Worm (Caenorhabditis elegans) whole organism, L3 larva: ENCODE results near the gene clec-80.

Experiments
- R02D3.7 ChIP-seq: fragments of 150-350 bp; optimal IDR thresholded peaks from 2 replicates; lab custom pipeline; 2014; ENCODE audit warnings: missing biosample characterization, missing genetic modification characterization
- ZK546.5 ChIP-seq: sonication (generic microtip); optimal IDR thresholded peaks from 2 replicates; lab custom pipeline; 2017; ENCODE audit warnings: missing biosample characterization, missing genetic modification characterization
- aly-2 ChIP-seq: fragments of 150-350 bp; optimal IDR thresholded peaks from 2 replicates; lab custom pipeline; 2014; ENCODE audit warnings: missing biosample characterization, missing genetic modification characterization
- ama-1 ChIP-seq: fragments of 150-350 bp; optimal IDR thresholded peaks from 2 replicates; lab custom pipeline; 2018
- ceh-16 ChIP-seq: sonication (generic microtip); optimal IDR thresholded peaks from 2 replicates; lab custom pipeline; 2017; ENCODE audit warnings: missing biosample characterization, missing genetic modification characterization
- ceh-28 ChIP-seq: fragments of 150-350 bp; optimal IDR thresholded peaks from 2 replicates; lab custom pipeline; 2014; ENCODE audit warnings: missing biosample characterization, missing genetic modification reagents, missing genetic modification characterization
- ceh-82 ChIP-seq: fragments of 150-350 bp; optimal IDR thresholded peaks from 2 replicates; lab custom pipeline; 2014; ENCODE audit warnings: missing biosample characterization, missing genetic modification characterization
- ceh-9 ChIP-seq: sonication (generic microtip); optimal IDR thresholded peaks from 2 replicates; lab custom pipeline; 2018; ENCODE audit warnings: missing biosample characterization, missing genetic modification characterization
- daf-12 ChIP-seq: fragments of 150-350 bp; optimal IDR thresholded peaks from 2 replicates; lab custom pipeline; 2014; ENCODE audit warnings: missing biosample characterization, missing genetic modification reagents, missing genetic modification characterization
- egl-27 ChIP-seq: sonication (generic microtip); optimal IDR thresholded peaks from 4 replicates; lab custom pipeline; 2017; ENCODE audit warnings: missing biosample characterization, missing genetic modification reagents, missing genetic modification characterization
- egl-5 ChIP-seq: fragments of 150-350 bp; optimal IDR thresholded peaks from 2 replicates; lab custom pipeline; 2017; ENCODE audit warnings: missing biosample characterization, missing genetic modification reagents, missing genetic modification characterization, inconsistent platforms
- elt-1 ChIP-seq: fragments of 150-350 bp; optimal IDR thresholded peaks from 2 replicates; lab custom pipeline; 2014; ENCODE audit warnings: missing biosample characterization, missing genetic modification characterization
- elt-2 ChIP-seq: sonication (generic microtip); optimal IDR thresholded peaks from 2 replicates; lab custom pipeline; 2016; ENCODE audit warnings: missing genetic modification reagents, mild to moderate bottlenecking, missing genetic modification characterization, missing compliant biosample characterization
- elt-3 ChIP-seq, 3 experiments: fragments of 150-350 bp in 1 of 3; sonication (generic microtip) in 2 of 3; optimal IDR thresholded peaks; 2 replicates in 2 of 3; 4 replicates in 1 of 3; lab custom pipeline; 2014 to 2017; ENCODE audit warnings: missing biosample characterization in 3 of 3, missing genetic modification characterization in 3 of 3
- eor-1 ChIP-seq, 2 experiments: fragments of 150-350 bp; optimal IDR thresholded peaks; 2 replicates each; lab custom pipeline; 2014 to 2018; ENCODE audit warnings: missing biosample characterization in 2 of 2, missing genetic modification characterization in 2 of 2
- fkh-10 ChIP-seq: sonication (generic microtip); optimal IDR thresholded peaks from 2 replicates; lab custom pipeline; 2017; ENCODE audit warnings: missing biosample characterization, missing genetic modification reagents, missing genetic modification characterization
- fkh-2 ChIP-seq: fragments of 150-350 bp; optimal IDR thresholded peaks from 2 replicates; lab custom pipeline; 2014; ENCODE audit warnings: missing biosample characterization, missing genetic modification reagents, missing genetic modification characterization
- fos-1 ChIP-seq: fragments of 150-350 bp; optimal IDR thresholded peaks from 2 replicates; lab custom pipeline; 2014; ENCODE audit warnings: missing biosample characterization, missing genetic modification characterization
- hmg-11 ChIP-seq: sonication (generic microtip); optimal IDR thresholded peaks from 2 replicates; lab custom pipeline; 2016; ENCODE audit warnings: missing genetic modification characterization, missing compliant biosample characterization
- jun-1 ChIP-seq: fragments of 150-350 bp; optimal IDR thresholded peaks from 2 replicates; lab custom pipeline; 2014; ENCODE audit warnings: missing biosample characterization, missing genetic modification reagents, missing genetic modification characterization
- lin-15B ChIP-seq: fragments of 150-350 bp; optimal IDR thresholded peaks from 2 replicates; lab custom pipeline; 2014; ENCODE audit warnings: missing biosample characterization, missing genetic modification characterization
- lin-39 ChIP-seq: fragments of 150-350 bp; optimal IDR thresholded peaks from 2 replicates; lab custom pipeline; 2018; ENCODE audit warnings: missing biosample characterization, missing genetic modification reagents, missing genetic modification characterization
- lsy-12 ChIP-seq: sonication (generic microtip); optimal IDR thresholded peaks from 2 replicates; lab custom pipeline; 2016; ENCODE audit warnings: mild to moderate bottlenecking, missing genetic modification characterization, missing compliant biosample characterization
- mdl-1 ChIP-seq: fragments of 150-350 bp; optimal IDR thresholded peaks from 2 replicates; lab custom pipeline; 2014; ENCODE audit warnings: missing biosample characterization, missing genetic modification characterization
- mml-1 ChIP-seq: fragments of 150-350 bp; sonication (generic microtip); optimal IDR thresholded peaks from 3 replicates; lab custom pipeline; 2014; ENCODE audit warnings: missing biosample characterization, missing genetic modification characterization
- nfya-1 ChIP-seq: sonication (generic microtip); optimal IDR thresholded peaks from 2 replicates; lab custom pipeline; 2017; ENCODE audit warnings: missing genetic modification characterization, mild to moderate bottlenecking, missing compliant biosample characterization, antibody characterized with exemption, moderate library complexity; ENCODE audit not compliant: insufficient read depth
- nhr-11 ChIP-seq: fragments of 150-350 bp; optimal IDR thresholded peaks from 2 replicates; lab custom pipeline; 2014; ENCODE audit warnings: missing biosample characterization, missing genetic modification characterization
- nhr-12 ChIP-seq: fragments of 150-350 bp; optimal IDR thresholded peaks from 2 replicates; lab custom pipeline; 2014; ENCODE audit warnings: missing biosample characterization, missing genetic modification characterization
- nhr-23 ChIP-seq: fragments of 150-350 bp; optimal IDR thresholded peaks from 2 replicates; lab custom pipeline; 2014; ENCODE audit warnings: missing biosample characterization, missing genetic modification reagents, missing genetic modification characterization
- nhr-237 ChIP-seq: fragments of 150-350 bp; optimal IDR thresholded peaks from 2 replicates; lab custom pipeline; 2014; ENCODE audit warnings: missing biosample characterization, missing genetic modification characterization
- nhr-25 ChIP-seq: sonication (generic microtip); optimal IDR thresholded peaks from 2 replicates; lab custom pipeline; 2017; ENCODE audit warnings: missing biosample characterization, missing genetic modification characterization
- nhr-28 ChIP-seq: fragments of 150-350 bp; optimal IDR thresholded peaks from 2 replicates; lab custom pipeline; 2014; ENCODE audit warnings: missing biosample characterization, missing genetic modification characterization
- nhr-43 ChIP-seq: sonication (generic microtip); optimal IDR thresholded peaks from 2 replicates; lab custom pipeline; 2016; ENCODE audit warnings: mild to moderate bottlenecking, missing genetic modification characterization, missing compliant biosample characterization; ENCODE audit not compliant: poor library complexity, severe bottlenecking
- nhr-67 ChIP-seq: fragments of 150-350 bp; optimal IDR thresholded peaks from 2 replicates; lab custom pipeline; 2014; ENCODE audit warnings: missing biosample characterization, missing genetic modification characterization
- nhr-76 ChIP-seq: fragments of 150-350 bp; sonication (generic microtip); optimal IDR thresholded peaks from 5 replicates; lab custom pipeline; 2014; ENCODE audit warnings: missing biosample characterization, missing genetic modification characterization
- nhr-77 ChIP-seq: fragments of 150-350 bp; optimal IDR thresholded peaks from 2 replicates; lab custom pipeline; 2014; ENCODE audit warnings: missing biosample characterization, missing genetic modification characterization
- pha-4 ChIP-seq: fragments of 150-350 bp; optimal IDR thresholded peaks from 2 replicates; lab custom pipeline; 2014; ENCODE audit warnings: missing biosample characterization, missing genetic modification reagents, missing genetic modification characterization
- pqm-1 ChIP-seq: fragments of 150-350 bp; optimal IDR thresholded peaks from 2 replicates; lab custom pipeline; 2017; ENCODE audit warnings: missing biosample characterization, missing genetic modification characterization, inconsistent platforms
- sea-2 ChIP-seq: fragments of 150-350 bp; sonication (generic microtip); optimal IDR thresholded peaks from 4 replicates; lab custom pipeline; 2014; ENCODE audit warnings: missing biosample characterization, missing genetic modification reagents, missing genetic modification characterization
- skn-1 ChIP-seq: fragments of 150-350 bp; optimal IDR thresholded peaks from 2 replicates; lab custom pipeline; 2014; ENCODE audit warnings: missing biosample characterization, missing genetic modification characterization
- snpc-4 ChIP-seq: fragments of 150-350 bp; optimal IDR thresholded peaks from 2 replicates; lab custom pipeline; 2014; ENCODE audit warnings: missing biosample characterization, missing genetic modification characterization
- tbx-2 ChIP-seq: sonication (generic microtip); optimal IDR thresholded peaks from 2 replicates; lab custom pipeline; 2016; ENCODE audit warnings: mild to moderate bottlenecking, missing genetic modification characterization, missing compliant biosample characterization
- unc-39 ChIP-seq: sonication (generic microtip); optimal IDR thresholded peaks from 4 replicates; lab custom pipeline; 2017; ENCODE audit warnings: missing biosample characterization, missing genetic modification characterization
- unc-62 ChIP-seq: fragments of 150-350 bp; sonication (generic microtip); optimal IDR thresholded peaks from 4 replicates; lab custom pipeline; 2014; ENCODE audit warnings: missing biosample characterization, missing genetic modification reagents, missing genetic modification characterization
- zag-1 ChIP-seq: fragments of 150-350 bp; optimal IDR thresholded peaks from 2 replicates; lab custom pipeline; 2014; ENCODE audit warnings: missing biosample characterization, missing genetic modification characterization
- ztf-11 ChIP-seq: fragments of 150-350 bp; optimal IDR thresholded peaks from 2 replicates; lab custom pipeline; 2014; ENCODE audit warnings: missing biosample characterization, missing genetic modification characterization
- ztf-4 ChIP-seq: fragments of 150-350 bp; optimal IDR thresholded peaks from 2 replicates; lab custom pipeline; 2014; ENCODE audit warnings: missing biosample characterization, missing genetic modification characterization

clec-80 gene

ce11 chrIV:2823446-2823845 is at the start of gene clec-80:
clec-80 (plus strand) TSS chrIV:2823746.
- TF ChIP-seq lsy-12 (tag; lab: Kevin White, UChicago) (no peak), ceh-16 (tag; lab: Kevin White, UChicago) (no peak), pqm-1 (tag; lab: Kevin White, UChicago) (no peak), unc-62 (GFP tag; lab: Kevin White, UChicago) (no peak), egl-27 (no peak), sea-2 (no peak), nhr-237 (tag; lab: Kevin White, UChicago) (no peak), daf-12 (no peak), egl-5 (tag; lab: Kevin White, UChicago) (no peak), nfya-1 (tag; lab: Kevin White, UChicago) (no peak), nhr-77 (no peak), ama-1 (no peak)
- TF ChIP-seq, all 47 proteins: peak for 0

ce11 chrIV:2774500-2774899 is 49.0 kb upstream of the clec-80 start:
- peak; percentile 24 for TF ChIP-seq mdl-1 (tag; lab: Kevin White, UChicago)
- TF ChIP-seq nhr-76: no peak
- TF ChIP-seq hmg-11 (tag; lab: Kevin White, UChicago): peak; percentile 66
- no peak for TF ChIP-seq unc-62 (GFP tag; lab: Kevin White, UChicago)
- TF ChIP-seq fkh-10 (GFP tag; lab: Kevin White, UChicago): no peak
- no peak for TF ChIP-seq skn-1 (tag; lab: Kevin White, UChicago)
- TF ChIP-seq pqm-1 (tag; lab: Kevin White, UChicago): no peak
- TF ChIP-seq jun-1 (tag; lab: Kevin White, UChicago): peak; percentile 45
- TF ChIP-seq mml-1 (tag; lab: Kevin White, UChicago): no peak
- no peak for TF ChIP-seq tbx-2 (tag; lab: Kevin White, UChicago)
- peak; percentile 84 for TF ChIP-seq nhr-25 (tag; lab: Kevin White, UChicago)
- no peak for TF ChIP-seq ceh-16 (tag; lab: Kevin White, UChicago)
- no peak for TF ChIP-seq fos-1 (tag; lab: Kevin White, UChicago)
- peak; percentile 46 for TF ChIP-seq nhr-23 (tag; lab: Kevin White, UChicago)
- TF ChIP-seq elt-3 (tag; optimal IDR thresholded peaks at IDR 0.05; lab: Kevin White, UChicago): no peak
- peak; percentile 34 for TF ChIP-seq elt-2 (tag; lab: Kevin White, UChicago)
- no peak for TF ChIP-seq eor-1 (tag; optimal IDR thresholded peaks at IDR 0.05; lab: Kevin White, UChicago)
- no peak for TF ChIP-seq R02D3.7 (tag; lab: Kevin White, UChicago)
- TF ChIP-seq ZK546.5 (tag; lab: Kevin White, UChicago): no peak
- TF ChIP-seq snpc-4 (tag; lab: Kevin White, UChicago): peak; percentile 40
- TF ChIP-seq lin-39 (tag; lab: Kevin White, UChicago): peak; percentile 71
- TF ChIP-seq nhr-43 (tag; lab: Kevin White, UChicago): peak; percentile 58
- peak; percentile 76 for TF ChIP-seq ama-1
- TF ChIP-seq nhr-12 (tag; lab: Kevin White, UChicago): no peak
- no peak for TF ChIP-seq aly-2 (tag; lab: Kevin White, UChicago)
- no peak for TF ChIP-seq ztf-4
- TF ChIP-seq nhr-11 (tag; lab: Kevin White, UChicago): no peak
- no peak for TF ChIP-seq fkh-2 (tag; lab: Kevin White, UChicago)
- TF ChIP-seq egl-5 (tag; lab: Kevin White, UChicago): peak; percentile 91
- TF ChIP-seq nfya-1 (tag; lab: Kevin White, UChicago): peak; percentile 75
- no peak for TF ChIP-seq ceh-82 (tag; lab: Kevin White, UChicago)
- no peak for TF ChIP-seq nhr-237 (tag; lab: Kevin White, UChicago)
- TF ChIP-seq ceh-9: no peak
- TF ChIP-seq ztf-11 (tag; lab: Kevin White, UChicago): no peak
- no peak for TF ChIP-seq nhr-77
- TF ChIP-seq lsy-12 (tag; lab: Kevin White, UChicago): peak; percentile 81
- TF ChIP-seq sea-2: no peak
- TF ChIP-seq elt-1: no peak
- TF ChIP-seq nhr-28 (tag; lab: Kevin White, UChicago): no peak
- TF ChIP-seq nhr-67 (tag; lab: Kevin White, UChicago): no peak
- TF ChIP-seq unc-39 (tag; lab: Kevin White, UChicago): no peak
- peak; percentile 40 for TF ChIP-seq lin-15B (tag; lab: Kevin White, UChicago)
- peak; percentile 98 for TF ChIP-seq pha-4 (tag; lab: Kevin White, UChicago)
- TF ChIP-seq zag-1 (tag; lab: Kevin White, UChicago): no peak
- TF ChIP-seq daf-12: no peak
- no peak for TF ChIP-seq egl-27
- TF ChIP-seq ceh-28 (tag; lab: Kevin White, UChicago): peak; percentile 31
- TF ChIP-seq, all 47 proteins: peak for 16
